Worm (Caenorhabditis elegans) whole organism, late embryonic: ENCODE measurements around the gene clec-55.

Experiments
- C38D4.7 ChIP-seq: fragments of 200-800 bp; sonication (Bioruptor generic); optimal IDR thresholded peaks from 2 replicates; lab custom pipeline; 2018; ENCODE audit warnings: mild to moderate bottlenecking, missing genetic modification characterization, moderate library complexity, missing compliant biosample characterization
- ama-1 ChIP-seq: fragments of 150-350 bp; optimal IDR thresholded peaks from 2 replicates; lab custom pipeline; 2014
- ceh-14 ChIP-seq: sonication (generic microtip); optimal IDR thresholded peaks from 2 replicates; lab custom pipeline; 2016; ENCODE audit warnings: missing genotype, missing genetic modification characterization, missing compliant biosample characterization
- ets-4 ChIP-seq: sonication (generic microtip); optimal IDR thresholded peaks from 2 replicates; lab custom pipeline; 2016; ENCODE audit warnings: missing genetic modification characterization, missing compliant biosample characterization
- fkh-10 ChIP-seq: fragments of 150-350 bp; optimal IDR thresholded peaks from 2 replicates; lab custom pipeline; 2014; ENCODE audit warnings: missing biosample characterization, missing genetic modification reagents, missing genetic modification characterization
- fkh-6 ChIP-seq: sonication (generic microtip); optimal IDR thresholded peaks from 2 replicates; lab custom pipeline; 2016; ENCODE audit warnings: missing genetic modification characterization, missing compliant biosample characterization
- hlh-6 ChIP-seq: sonication (generic microtip); optimal IDR thresholded peaks from 2 replicates; lab custom pipeline; 2016; ENCODE audit warnings: missing genotype, missing genetic modification characterization, missing compliant biosample characterization
- lin-11 ChIP-seq: fragments of 200-800 bp; sonication (Bioruptor generic); optimal IDR thresholded peaks from 2 replicates; lab custom pipeline; 2018; ENCODE audit warnings: mild to moderate bottlenecking, missing genetic modification characterization, missing compliant biosample characterization
- nhr-11 ChIP-seq: fragments of 150-350 bp; optimal IDR thresholded peaks from 2 replicates; lab custom pipeline; 2014; ENCODE audit warnings: missing biosample characterization, missing genetic modification characterization
- odd-2 ChIP-seq: sonication (generic microtip); optimal IDR thresholded peaks from 2 replicates; lab custom pipeline; 2017; ENCODE audit warnings: antibody characterized with exemption, mild to moderate bottlenecking, missing genetic modification characterization, missing compliant biosample characterization
- pha-4 ChIP-seq: fragments of 150-350 bp; optimal IDR thresholded peaks from 2 replicates; lab custom pipeline; 2018; ENCODE audit warnings: missing biosample characterization, missing genetic modification reagents, missing genetic modification characterization
- pqm-1 ChIP-seq: sonication (generic microtip); optimal IDR thresholded peaks from 2 replicates; lab custom pipeline; 2016; ENCODE audit warnings: missing genetic modification characterization, missing compliant biosample characterization
- sox-4 ChIP-seq: sonication (generic microtip); optimal IDR thresholded peaks from 2 replicates; lab custom pipeline; 2017; ENCODE audit warnings: mild to moderate bottlenecking, missing genetic modification characterization, inconsistent platforms, missing compliant biosample characterization
- ztf-16 ChIP-seq: sonication (generic microtip); optimal IDR thresholded peaks from 2 replicates; lab custom pipeline; 2017; ENCODE audit warnings: missing genetic modification characterization, missing compliant biosample characterization

DNA sequence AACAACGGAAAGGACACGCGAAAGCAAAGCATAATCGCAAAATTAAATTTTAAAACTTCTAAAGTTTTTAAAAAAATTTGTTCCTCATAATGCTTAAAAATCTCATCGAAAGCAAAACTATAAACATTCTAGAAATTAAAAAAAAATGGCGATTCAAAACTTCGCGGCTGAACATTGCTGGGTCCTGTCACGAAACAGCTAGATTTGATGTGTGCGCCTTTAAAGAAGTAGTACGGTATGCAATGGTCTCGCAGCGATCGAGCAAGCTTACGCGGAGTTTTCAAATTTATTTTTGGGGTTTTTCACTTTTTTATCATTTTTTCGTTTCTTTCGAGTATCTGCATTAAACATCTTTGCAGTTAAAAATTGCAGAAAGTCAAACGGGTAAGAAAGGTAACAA, 22.0 kb upstream of the clec-55 start, which contains the start of gene coh-3:
- no peak for TF ChIP-seq nhr-11 (tag; lab: Kevin White, UChicago)
- TF ChIP-seq fkh-6 (tag; lab: Kevin White, UChicago), result no peak
- no peak for TF ChIP-seq hlh-6 (tag; lab: Kevin White, UChicago)
- TF ChIP-seq C38D4.7 (GFP tag; lab: Kevin White, UChicago), result no peak
- TF ChIP-seq pqm-1, result no peak
- no peak for TF ChIP-seq pha-4
- TF ChIP-seq ztf-16, result no peak
- no peak for TF ChIP-seq sox-4 (tag; lab: Kevin White, UChicago)
- no peak for TF ChIP-seq ceh-14 (tag; lab: Kevin White, UChicago)
- TF ChIP-seq ets-4 (tag; lab: Kevin White, UChicago), result no peak
- no peak for TF ChIP-seq odd-2 (tag; lab: Kevin White, UChicago)
- TF ChIP-seq ama-1 (lab: Kevin White, UChicago), result no peak
- TF ChIP-seq fkh-10, result no peak
- TF ChIP-seq lin-11 (tag; lab: Kevin White, UChicago), result no peak
